Worm (Caenorhabditis elegans) whole organism, midembryonic: ENCODE data around the gene apx-1.

Source experiments
- T22C8.4 ChIP-seq: fragments of 200-800 bp; sonication (Bioruptor generic); IDR thresholded peaks from 2 replicates; pipeline ENCODE4 v1.3.6; 2022; ENCODE audit warnings: missing genetic modification characterization, missing compliant biosample characterization
- cog-1 ChIP-seq: sonication (generic microtip); optimal IDR thresholded peaks from 2 replicates; lab custom pipeline; 2016; ENCODE audit warnings: missing genetic modification characterization, missing compliant biosample characterization
- flt-1 ChIP-seq: fragments of 200-800 bp; sonication (Bioruptor generic); IDR thresholded peaks from 2 replicates; pipeline ENCODE4 v1.3.6; 2022; ENCODE audit warnings: missing genetic modification characterization, missing compliant biosample characterization
- ztf-23 ChIP-seq: fragments of 200-800 bp; sonication (Bioruptor generic); IDR thresholded peaks from 2 replicates; pipeline ENCODE4 v1.3.6; 2022; ENCODE audit warnings: missing genetic modification reagents, missing genetic modification characterization, missing compliant biosample characterization

DNA sequence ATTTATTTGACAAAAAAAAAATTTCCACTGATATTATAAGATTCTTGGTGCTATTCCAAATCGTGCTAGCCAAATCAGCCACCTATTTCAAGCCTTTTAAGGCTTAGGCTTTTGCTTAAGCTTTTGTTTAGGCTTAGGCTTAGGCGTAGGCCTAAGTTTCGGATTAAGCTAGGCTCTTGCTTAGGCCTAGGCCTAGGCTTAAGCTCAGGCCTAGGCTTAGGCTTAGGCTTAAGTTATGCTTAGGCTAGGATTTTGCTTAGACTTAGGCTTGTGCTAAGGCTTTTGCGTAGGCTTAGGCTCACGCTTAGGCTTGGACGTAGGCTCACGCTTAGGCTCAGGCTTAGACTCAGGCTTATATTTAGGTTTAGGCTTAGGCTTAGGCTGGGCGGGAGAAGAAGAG, 20.2 kb downstream of the apx-1 start:
- no peak for TF ChIP-seq flt-1 (GFP tag; lab: Robert Waterston, UW)
- no peak for TF ChIP-seq cog-1 (tag; lab: Kevin White, UChicago)
- TF ChIP-seq ztf-23 (GFP tag; lab: Robert Waterston, UW) = no peak
- no peak for TF ChIP-seq T22C8.4 (GFP tag; lab: Robert Waterston, UW)
